Fruit fly (Drosophila melanogaster): ENCODE results near the gene CG13375.

The CG13375 gene

dm6 chrX:338123-338527 is 43.4 kb upstream of the CG13375 start (continued):
- no peak for TF ChIP-seq p53 (GFP tag; optimal IDR thresholded peaks at IDR 0.05)
- TF ChIP-seq CG9797 (GFP tag; optimal IDR thresholded peaks at IDR 0.05): no peak
- TF ChIP-seq Aef1 (GFP tag; IDR thresholded peaks at IDR 0.05): no peak
- no peak for TF ChIP-seq pan (optimal IDR thresholded peaks at IDR 0.05)
- peak in 1 of 2 experiments; percentile 50 for TF ChIP-seq pan (GFP tag; optimal IDR thresholded peaks at IDR 0.05 in 1 of 2, IDR thresholded peaks at IDR 0.05 in 1 of 2)
- peak; percentile 24 for TF ChIP-seq tin (GFP tag; optimal IDR thresholded peaks at IDR 0.05)
- TF ChIP-seq CkIIα-i1 (GFP tag; IDR thresholded peaks at IDR 0.05): no peak
- peak; percentile 36 for TF ChIP-seq sd (tag; optimal IDR thresholded peaks at IDR 0.05)
- peak; percentile 52 for TF ChIP-seq CG5180 (GFP tag; optimal IDR thresholded peaks at IDR 0.05)
- TF ChIP-seq CG10654 (GFP tag; optimal IDR thresholded peaks at IDR 0.05): no peak
- no peak for TF ChIP-seq Scr (GFP tag; IDR thresholded peaks at IDR 0.05; ENCODE audit: partially characterized antibody)
- peak; percentile 14 for TF ChIP-seq CG16815 (GFP tag; optimal IDR thresholded peaks at IDR 0.05)
- TF ChIP-seq fd3F (GFP tag; optimal IDR thresholded peaks at IDR 0.05): peak; percentile 71
- peak; percentile 63 for TF ChIP-seq bcd (GFP tag; optimal IDR thresholded peaks at IDR 0.05)
- peak; percentile 90 for TF ChIP-seq CG31441 (GFP tag; IDR thresholded peaks at IDR 0.05)
- TF ChIP-seq seq (GFP tag; IDR thresholded peaks at IDR 0.05): peak; percentile 58
- TF ChIP-seq E2f1 (GFP tag; IDR thresholded peaks at IDR 0.05): peak; percentile 72
- TF ChIP-seq pnt (GFP tag; optimal IDR thresholded peaks at IDR 0.05): no peak
- TF ChIP-seq GATAe (GFP tag; conservative IDR thresholded peaks at IDR 0.05): no peak
- TF ChIP-seq CG7786 (GFP tag; optimal IDR thresholded peaks at IDR 0.05): no peak
- TF ChIP-seq CG3065 (GFP tag; optimal IDR thresholded peaks at IDR 0.05): no peak
- TF ChIP-seq YL-1 (GFP tag; optimal IDR thresholded peaks at IDR 0.05): no peak
- TF ChIP-seq CG31224 (GFP tag; IDR thresholded peaks at IDR 0.05): no peak
- TF ChIP-seq CG13296 (GFP tag; optimal IDR thresholded peaks at IDR 0.05): peak; percentile 92
- TF ChIP-seq salm (tag; optimal IDR thresholded peaks at IDR 0.05): peak; percentile 78
- no peak for TF ChIP-seq HLHmδ (GFP tag; optimal IDR thresholded peaks at IDR 0.05)
- peak; percentile 5 for TF ChIP-seq CG30431 (GFP tag; optimal IDR thresholded peaks at IDR 0.05)
- TF ChIP-seq Dll (GFP tag; IDR thresholded peaks at IDR 0.05; ENCODE audit: partially characterized antibody): no peak
- no peak for TF ChIP-seq CG11456 (GFP tag; IDR thresholded peaks at IDR 0.05)
- peak; percentile 40 for TF ChIP-seq CG2202 (tag; optimal IDR thresholded peaks at IDR 0.05)
- TF ChIP-seq HLH54F (GFP tag; optimal IDR thresholded peaks at IDR 0.05): no peak
- peak; percentile 61 for TF ChIP-seq CG12104 (GFP tag; optimal IDR thresholded peaks at IDR 0.05)
- peak; percentile 7 for TF ChIP-seq CG2116 (GFP tag; optimal IDR thresholded peaks at IDR 0.05)
- TF ChIP-seq Meics (GFP tag; optimal IDR thresholded peaks at IDR 0.05): peak; percentile 85
- no peak for TF ChIP-seq CG18011 (GFP tag; optimal IDR thresholded peaks at IDR 0.05)
- TF ChIP-seq H15 (GFP tag; IDR thresholded peaks at IDR 0.05): 0 out of 3 replicates have a peak, but pooled peaks have one; percentile 31
- TF ChIP-seq CG31365 (tag; optimal IDR thresholded peaks at IDR 0.05): no peak
- TF ChIP-seq CG10565 (GFP tag; optimal IDR thresholded peaks at IDR 0.05): no peak
- no peak for TF ChIP-seq Rx (GFP tag; IDR thresholded peaks at IDR 0.05)
- TF ChIP-seq CG9817 (tag; optimal IDR thresholded peaks at IDR 0.05): peak; percentile 33
- TF ChIP-seq CG1024 (GFP tag; IDR thresholded peaks at IDR 0.05): no peak
- TF ChIP-seq C15 (GFP tag; IDR thresholded peaks at IDR 0.05): no peak
- no peak for TF ChIP-seq CG6175 (GFP tag; IDR thresholded peaks at IDR 0.05)
- TF ChIP-seq CG1832 (GFP tag; optimal IDR thresholded peaks at IDR 0.05): no peak
- no peak for TF ChIP-seq Dfd (GFP tag; optimal IDR thresholded peaks at IDR 0.05)
- TF ChIP-seq prd (optimal IDR thresholded peaks at IDR 0.05): no peak
- peak; percentile 51 for TF ChIP-seq prd (GFP tag; IDR thresholded peaks at IDR 0.05)
- peak; percentile 77 for TF ChIP-seq CG7556 (GFP tag; optimal IDR thresholded peaks at IDR 0.05)
- TF ChIP-seq Hr3 (GFP tag; optimal IDR thresholded peaks at IDR 0.05): peak; percentile 59
- TF ChIP-seq sob (GFP tag; IDR thresholded peaks at IDR 0.05): peak; percentile 26; the same call in 1 of the 2 replicates
- TF ChIP-seq CG33213 (GFP tag; optimal IDR thresholded peaks at IDR 0.05): no peak
- no peak for TF ChIP-seq ara (GFP tag; IDR thresholded peaks at IDR 0.05)
- TF ChIP-seq HLH3B (GFP tag; IDR thresholded peaks at IDR 0.05): peak; percentile 60; the same call in 1 of the 2 replicates
